Worm (Caenorhabditis elegans) whole organism, L3 larva: ENCODE data around the gene T07F10.5.

Experiments
- ZK546.5 ChIP-seq: sonication (generic microtip); optimal IDR thresholded peaks from 2 replicates; lab custom pipeline; 2017; ENCODE audit warnings: missing biosample characterization, missing genetic modification characterization
- ama-1 ChIP-seq: fragments of 150-350 bp; optimal IDR thresholded peaks from 2 replicates; lab custom pipeline; 2018
- ceh-16 ChIP-seq: sonication (generic microtip); optimal IDR thresholded peaks from 2 replicates; lab custom pipeline; 2017; ENCODE audit warnings: missing biosample characterization, missing genetic modification characterization
- ceh-9 ChIP-seq: sonication (generic microtip); optimal IDR thresholded peaks from 2 replicates; lab custom pipeline; 2018; ENCODE audit warnings: missing biosample characterization, missing genetic modification characterization
- elt-3 ChIP-seq, 3 experiments: fragments of 150-350 bp in 1 of 3; sonication (generic microtip) in 2 of 3; optimal IDR thresholded peaks; 2 replicates in 2 of 3; 4 replicates in 1 of 3; lab custom pipeline; 2014 to 2017; ENCODE audit warnings: missing biosample characterization in 3 of 3, missing genetic modification characterization in 3 of 3
- fos-1 ChIP-seq: fragments of 150-350 bp; optimal IDR thresholded peaks from 2 replicates; lab custom pipeline; 2014; ENCODE audit warnings: missing biosample characterization, missing genetic modification characterization
- lin-39 ChIP-seq: fragments of 150-350 bp; optimal IDR thresholded peaks from 2 replicates; lab custom pipeline; 2018; ENCODE audit warnings: missing biosample characterization, missing genetic modification reagents, missing genetic modification characterization
- nfya-1 ChIP-seq: sonication (generic microtip); optimal IDR thresholded peaks from 2 replicates; lab custom pipeline; 2017; ENCODE audit warnings: missing genetic modification characterization, mild to moderate bottlenecking, missing compliant biosample characterization, antibody characterized with exemption, moderate library complexity; ENCODE audit not compliant: insufficient read depth
- nhr-237 ChIP-seq: fragments of 150-350 bp; optimal IDR thresholded peaks from 2 replicates; lab custom pipeline; 2014; ENCODE audit warnings: missing biosample characterization, missing genetic modification characterization
- nhr-28 ChIP-seq: fragments of 150-350 bp; optimal IDR thresholded peaks from 2 replicates; lab custom pipeline; 2014; ENCODE audit warnings: missing biosample characterization, missing genetic modification characterization
- nhr-77 ChIP-seq: fragments of 150-350 bp; optimal IDR thresholded peaks from 2 replicates; lab custom pipeline; 2014; ENCODE audit warnings: missing biosample characterization, missing genetic modification characterization
- zag-1 ChIP-seq: fragments of 150-350 bp; optimal IDR thresholded peaks from 2 replicates; lab custom pipeline; 2014; ENCODE audit warnings: missing biosample characterization, missing genetic modification characterization

DNA sequence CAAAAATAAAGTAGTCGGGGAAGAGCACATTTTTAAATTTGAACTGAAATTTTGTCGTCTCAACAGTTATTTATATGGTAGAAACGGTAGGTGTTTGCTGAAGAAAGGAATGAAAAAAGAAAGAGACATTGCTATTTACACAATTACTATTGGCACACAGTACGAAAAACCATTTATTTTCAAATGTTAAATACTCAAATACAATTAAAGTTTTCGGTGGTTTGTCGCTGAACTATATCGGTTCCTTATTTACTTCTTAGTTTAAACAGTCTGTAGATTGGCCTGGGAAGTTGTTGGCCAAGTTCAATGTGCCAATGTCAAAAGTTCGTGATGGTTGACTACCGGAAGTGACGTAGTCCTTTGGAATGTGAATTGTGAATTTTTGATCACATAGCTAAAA, 38.3 kb downstream of the T07F10.5 start, which contains the start of gene ttr-27:
- TF ChIP-seq nhr-28 (tag; lab: Kevin White, UChicago), result no peak
- TF ChIP-seq fos-1 (tag; lab: Kevin White, UChicago), result no peak
- no peak for TF ChIP-seq nhr-77 (tag; lab: Kevin White, UChicago)
- no peak for TF ChIP-seq lin-39 (tag; lab: Kevin White, UChicago)
- TF ChIP-seq nfya-1 (tag; lab: Kevin White, UChicago), result no peak
- TF ChIP-seq nhr-237 (tag; lab: Kevin White, UChicago), result no peak
- no peak for TF ChIP-seq zag-1
- no peak for TF ChIP-seq ceh-16
- no peak for TF ChIP-seq ZK546.5 (tag; lab: Kevin White, UChicago)
- no peak for TF ChIP-seq ceh-9 (tag; lab: Kevin White, UChicago)
- TF ChIP-seq ama-1 (lab: Kevin White, UChicago), result no peak
- no peak for TF ChIP-seq elt-3 (tag; optimal IDR thresholded peaks at IDR 0.05; lab: Kevin White, UChicago)
